Worm (Caenorhabditis elegans): ENCODE results near the gene T21D12.14.

Gene T21D12.14

DNA sequence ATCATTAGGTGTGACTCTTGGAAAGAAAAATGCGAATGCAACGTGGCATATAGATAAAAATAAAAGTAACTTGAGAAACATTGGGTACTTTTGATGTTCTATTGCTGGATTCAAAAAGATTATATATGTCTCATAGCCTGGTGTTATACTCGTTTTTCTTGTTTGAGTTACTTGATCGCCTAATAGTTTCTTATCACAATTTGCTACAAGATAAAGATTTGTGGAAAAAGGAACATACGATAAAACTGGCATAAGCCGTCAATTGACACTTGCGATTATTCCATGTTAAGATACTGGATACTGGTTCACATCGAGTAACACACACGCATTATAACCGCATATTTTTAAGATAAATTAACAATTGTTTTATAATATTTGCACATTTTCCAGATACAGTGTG, 35.5 kb downstream of the T21D12.14 start, which contains the start of gene grl-19:
Gene grl-19, minus strand, starts transcription at position 101 of the 400 bp plus-strand sequence.
- TF ChIP-seq snpc-4 (tag; optimal IDR thresholded peaks at IDR 0.05), result no peak
- TF ChIP-seq elt-3 (tag; optimal IDR thresholded peaks at IDR 0.05), result no peak
- TF ChIP-seq R02D3.7 (tag; optimal IDR thresholded peaks at IDR 0.05), result no peak
- TF ChIP-seq sma-9 (GFP tag; optimal IDR thresholded peaks at IDR 0.05), result no peak
- no peak for TF ChIP-seq sma-9 (tag; optimal IDR thresholded peaks at IDR 0.05)
- TF ChIP-seq skn-1 (tag; optimal IDR thresholded peaks at IDR 0.05), result no peak
- TF ChIP-seq mdl-1 (tag; optimal IDR thresholded peaks at IDR 0.05), result no peak
- no peak for TF ChIP-seq nhr-11 (tag; optimal IDR thresholded peaks at IDR 0.05)
- no peak for TF ChIP-seq nhr-25 (tag; optimal IDR thresholded peaks at IDR 0.05)
- TF ChIP-seq lsy-2 (tag; optimal IDR thresholded peaks at IDR 0.05), result no peak
- TF ChIP-seq dmd-4 (tag; optimal IDR thresholded peaks at IDR 0.05), result no peak
- no peak for TF ChIP-seq peb-1 (tag; optimal IDR thresholded peaks at IDR 0.05)

DNA sequence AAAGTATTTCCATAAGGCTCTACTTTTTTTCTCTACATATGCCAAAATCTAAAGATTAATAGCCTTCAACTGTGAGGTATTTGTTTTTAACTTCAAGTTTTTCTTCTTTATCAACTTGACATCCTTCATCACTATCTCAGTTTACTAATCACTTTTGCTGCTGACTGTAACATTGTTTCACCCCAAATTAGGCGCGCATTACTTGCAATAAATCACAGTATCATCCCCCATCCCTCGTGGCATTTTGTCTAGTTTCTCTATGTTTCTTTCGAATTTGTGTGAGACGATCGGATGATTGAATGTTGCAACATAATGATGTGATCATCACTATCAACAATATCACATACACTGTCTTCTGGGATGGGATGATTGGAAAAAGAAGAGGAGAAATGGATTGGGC, 40.4 kb downstream of the T21D12.14 start:
- TF ChIP-seq aly-2 (tag; optimal IDR thresholded peaks at IDR 0.05) (no peak), blmp-1 (tag; optimal IDR thresholded peaks at IDR 0.05; ENCODE audit: insufficient read depth) (peak; percentile 73), nhr-11 (tag; optimal IDR thresholded peaks at IDR 0.05) (no peak), lin-11 (tag; optimal IDR thresholded peaks at IDR 0.05) (no peak), nhr-12 (tag; optimal IDR thresholded peaks at IDR 0.05) (no peak), mbf-1 (tag; optimal IDR thresholded peaks at IDR 0.05) (no peak), ztf-4 (tag; optimal IDR thresholded peaks at IDR 0.05) (no peak), snpc-4 (tag; optimal IDR thresholded peaks at IDR 0.05) (no peak), ama-1 (optimal IDR thresholded peaks at IDR 0.05) (no peak), sma-9 (GFP tag; optimal IDR thresholded peaks at IDR 0.05) (peak; percentile 86), sma-9 (tag; optimal IDR thresholded peaks at IDR 0.05) (no peak), fos-1 (tag; optimal IDR thresholded peaks at IDR 0.05) (peak; percentile 52), lin-39 (tag; optimal IDR thresholded peaks at IDR 0.05) (no peak), elt-3 (tag; optimal IDR thresholded peaks at IDR 0.05) (no peak), alr-1 (tag; optimal IDR thresholded peaks at IDR 0.05) (no peak), ceh-82 (tag; optimal IDR thresholded peaks at IDR 0.05) (no peak), nhr-21 (tag; optimal IDR thresholded peaks at IDR 0.05) (peak; percentile 80), crh-2 (tag; optimal IDR thresholded peaks at IDR 0.05) (peak; percentile 56), sem-4 (tag; optimal IDR thresholded peaks at IDR 0.05) (no peak), ztf-1 (GFP tag; conservative IDR thresholded peaks at IDR 0.05) (no peak), nhr-6 (tag; optimal IDR thresholded peaks at IDR 0.05) (peak; percentile 65), egl-27 (tag; optimal IDR thresholded peaks at IDR 0.05) (no peak), nhr-25 (tag; optimal IDR thresholded peaks at IDR 0.05) (peak; percentile 75), mab-5 (tag; optimal IDR thresholded peaks at IDR 0.05) (peak; percentile 40), nhr-10 (tag; optimal IDR thresholded peaks at IDR 0.05) (no peak), gmeb-1 (tag; optimal IDR thresholded peaks at IDR 0.05) (peak; percentile 56), lsy-2 (tag; optimal IDR thresholded peaks at IDR 0.05) (no peak), nhr-129 (tag; optimal IDR thresholded peaks at IDR 0.05) (peak; percentile 48), ZK546.5 (tag; optimal IDR thresholded peaks at IDR 0.05) (no peak), sma-3 (GFP tag; optimal IDR thresholded peaks at IDR 0.05) (peak; percentile 79), dmd-4 (tag; optimal IDR thresholded peaks at IDR 0.05) (no peak), mdl-1 (tag; optimal IDR thresholded peaks at IDR 0.05) (peak; percentile 67 to 86), elt-1 (tag; optimal IDR thresholded peaks at IDR 0.05) (no peak)

DNA sequence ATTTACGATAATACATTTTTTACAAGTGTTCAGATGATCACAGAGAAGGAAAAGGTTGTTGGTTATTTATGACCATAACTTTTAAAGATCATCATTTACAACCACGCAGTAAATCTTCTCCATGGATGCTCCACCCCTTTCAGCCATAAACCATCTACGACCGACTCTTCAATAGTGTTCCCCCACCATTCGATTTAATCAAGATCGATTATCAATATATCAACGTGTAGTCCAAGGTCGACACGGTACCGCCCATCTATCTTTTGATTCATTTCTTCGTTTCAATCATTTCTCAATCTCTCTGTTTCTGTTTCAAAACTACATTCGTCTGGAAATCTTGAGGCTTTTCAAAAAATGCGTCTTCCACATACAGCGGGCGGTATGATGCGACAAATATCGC, 43.1 kb downstream of the T21D12.14 start, which contains the start of gene aass-1:
Gene aass-1, plus strand, starts transcription at position 301 of the 400 bp plus-strand sequence.
- TF ChIP-seq fos-1 (tag; optimal IDR thresholded peaks at IDR 0.05) (no peak), nhr-11 (tag; optimal IDR thresholded peaks at IDR 0.05) (no peak), zag-1 (tag; optimal IDR thresholded peaks at IDR 0.05) (no peak), mab-5 (tag; optimal IDR thresholded peaks at IDR 0.05) (no peak), blmp-1 (tag; optimal IDR thresholded peaks at IDR 0.05; ENCODE audit: insufficient read depth) (no peak), ztf-4 (tag; optimal IDR thresholded peaks at IDR 0.05) (no peak), nhr-10 (tag; optimal IDR thresholded peaks at IDR 0.05) (no peak), ztf-1 (GFP tag; conservative IDR thresholded peaks at IDR 0.05) (no peak), unc-62 (GFP tag; optimal IDR thresholded peaks at IDR 0.05) (no peak), nhr-6 (tag; optimal IDR thresholded peaks at IDR 0.05) (no peak), ceh-16 (tag; optimal IDR thresholded peaks at IDR 0.05) (no peak), unc-39 (tag; optimal IDR thresholded peaks at IDR 0.05) (no peak), nhr-129 (tag; optimal IDR thresholded peaks at IDR 0.05) (no peak)

Measured in whole organism, L2 larva.